Worm (Caenorhabditis elegans): ENCODE results near the gene nlr-1.

The nlr-1 gene

DNA sequence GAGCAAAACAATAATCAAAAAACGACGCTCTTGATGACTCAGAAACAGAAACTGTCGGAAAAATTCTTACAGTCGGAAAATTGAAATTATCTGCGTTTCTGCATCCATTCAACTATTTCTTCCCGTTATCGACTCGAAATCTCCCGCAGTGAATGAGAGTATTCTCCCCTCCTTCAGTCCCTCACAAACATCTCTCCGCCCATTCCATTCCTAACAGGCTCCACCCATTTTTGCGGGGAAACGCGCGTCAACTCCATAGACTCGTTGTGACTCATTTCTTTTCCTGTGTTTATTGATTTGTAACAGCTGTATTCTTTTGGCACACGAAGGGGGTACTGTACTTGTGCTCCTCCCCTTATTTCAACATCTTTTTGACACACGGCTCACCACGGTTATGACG is 50.3 kb downstream of the nlr-1 start (continued):
- TF ChIP-seq C16A3.4 (tag; optimal IDR thresholded peaks at IDR 0.05) (no peak), mef-2 (tag; optimal IDR thresholded peaks at IDR 0.05) (no peak), xbp-1 (tag; optimal IDR thresholded peaks at IDR 0.05) (no peak), nhr-71 (tag; optimal IDR thresholded peaks at IDR 0.05) (no peak), vab-15 (tag; optimal IDR thresholded peaks at IDR 0.05) (no peak), elt-2 (tag; optimal IDR thresholded peaks at IDR 0.05) (no peak), hlh-4 (tag; optimal IDR thresholded peaks at IDR 0.05) (no peak), ztf-4 (tag; optimal IDR thresholded peaks at IDR 0.05) (no peak), lin-14 (GFP tag; optimal IDR thresholded peaks at IDR 0.05) (peak; percentile 60)

DNA sequence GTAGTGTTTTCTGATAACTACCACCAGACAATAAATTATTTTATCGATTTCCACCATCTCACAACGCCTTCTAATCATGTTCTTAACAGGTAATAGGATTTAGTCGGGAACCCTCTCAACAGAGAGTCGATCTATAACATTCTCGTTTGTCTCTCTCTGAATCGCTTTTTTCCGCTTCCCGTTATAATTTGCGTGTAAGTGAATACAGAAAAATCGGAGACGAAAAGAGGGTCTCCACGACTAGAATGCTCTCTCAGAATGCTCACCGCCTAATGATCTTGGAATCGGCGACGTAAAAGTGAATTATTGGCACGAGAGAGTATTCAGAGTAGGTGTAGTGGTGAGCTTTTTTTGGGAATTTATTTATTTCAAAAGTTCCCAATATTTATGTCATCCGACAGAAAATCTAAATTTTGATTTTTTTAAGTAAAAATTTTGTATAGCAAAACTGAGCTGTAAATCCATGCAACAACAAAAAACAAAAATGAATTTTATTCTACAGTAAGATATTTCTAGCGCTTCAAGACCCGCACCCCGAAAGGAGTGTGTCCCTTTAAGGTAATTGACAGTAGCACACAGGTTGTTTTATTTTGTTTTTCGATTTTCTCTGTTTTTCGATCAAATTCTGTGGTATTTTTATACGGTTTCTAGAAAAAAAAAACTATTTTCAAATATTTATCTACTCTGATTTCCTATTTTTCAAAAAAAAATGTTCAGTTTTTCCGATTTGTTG is 51.2 kb downstream of the nlr-1 start:
- TF ChIP-seq blmp-1 (tag; optimal IDR thresholded peaks at IDR 0.05): no peak
- TF ChIP-seq lin-15B (tag; optimal IDR thresholded peaks at IDR 0.05): no peak
- no peak for TF ChIP-seq irx-1 (tag; optimal IDR thresholded peaks at IDR 0.05)
- no peak for TF ChIP-seq sox-4 (tag; optimal IDR thresholded peaks at IDR 0.05)
- no peak for TF ChIP-seq nhr-20 (tag; optimal IDR thresholded peaks at IDR 0.05)
- no peak for TF ChIP-seq tlp-1 (tag; optimal IDR thresholded peaks at IDR 0.05)
- TF ChIP-seq pqm-1 (tag; optimal IDR thresholded peaks at IDR 0.05): no peak
- TF ChIP-seq lsy-2 (tag; optimal IDR thresholded peaks at IDR 0.05): no peak
- no peak for TF ChIP-seq swsn-7 (tag; optimal IDR thresholded peaks at IDR 0.05)
- TF ChIP-seq grh-1 (GFP tag; IDR thresholded peaks at IDR 0.05): no peak
- peak; percentile 27 for TF ChIP-seq nhr-47 (tag; optimal IDR thresholded peaks at IDR 0.05)
- TF ChIP-seq lin-14 (GFP tag; optimal IDR thresholded peaks at IDR 0.05): peak; percentile 51
- no peak for TF ChIP-seq elt-3 (tag; optimal IDR thresholded peaks at IDR 0.05)
- no peak for TF ChIP-seq tbx-2 (tag; optimal IDR thresholded peaks at IDR 0.05)
- no peak for TF ChIP-seq ceh-82 (tag; optimal IDR thresholded peaks at IDR 0.05)
- no peak for TF ChIP-seq unc-130 (tag; optimal IDR thresholded peaks at IDR 0.05)
- TF ChIP-seq mep-1 (tag; optimal IDR thresholded peaks at IDR 0.05): peak; percentile 2
- no peak for TF ChIP-seq ztf-11 (tag; optimal IDR thresholded peaks at IDR 0.05)
- TF ChIP-seq fkh-8 (tag; optimal IDR thresholded peaks at IDR 0.05): peak; percentile 55
- TF ChIP-seq egl-13 (tag; optimal IDR thresholded peaks at IDR 0.05): no peak
- TF ChIP-seq lin-13 (GFP tag; optimal IDR thresholded peaks at IDR 0.05): no peak
- no peak for TF ChIP-seq efl-3 (GFP tag; optimal IDR thresholded peaks at IDR 0.05)
- no peak for TF ChIP-seq snu-23 (GFP tag; optimal IDR thresholded peaks at IDR 0.05)
- TF ChIP-seq nhr-237 (tag; optimal IDR thresholded peaks at IDR 0.05): no peak
- no peak for TF ChIP-seq aha-1 (tag; optimal IDR thresholded peaks at IDR 0.05)
- no peak for TF ChIP-seq hlh-17 (GFP tag; optimal IDR thresholded peaks at IDR 0.05; ENCODE audit: borderline replicate concordance)
- TF ChIP-seq zag-1 (tag; optimal IDR thresholded peaks at IDR 0.05): no peak
- peak; percentile 26 for TF ChIP-seq nhr-71 (tag; optimal IDR thresholded peaks at IDR 0.05)
- no peak for TF ChIP-seq dpl-1 (GFP tag; optimal IDR thresholded peaks at IDR 0.05)
- TF ChIP-seq jun-1 (tag; optimal IDR thresholded peaks at IDR 0.05): no peak

DNA sequence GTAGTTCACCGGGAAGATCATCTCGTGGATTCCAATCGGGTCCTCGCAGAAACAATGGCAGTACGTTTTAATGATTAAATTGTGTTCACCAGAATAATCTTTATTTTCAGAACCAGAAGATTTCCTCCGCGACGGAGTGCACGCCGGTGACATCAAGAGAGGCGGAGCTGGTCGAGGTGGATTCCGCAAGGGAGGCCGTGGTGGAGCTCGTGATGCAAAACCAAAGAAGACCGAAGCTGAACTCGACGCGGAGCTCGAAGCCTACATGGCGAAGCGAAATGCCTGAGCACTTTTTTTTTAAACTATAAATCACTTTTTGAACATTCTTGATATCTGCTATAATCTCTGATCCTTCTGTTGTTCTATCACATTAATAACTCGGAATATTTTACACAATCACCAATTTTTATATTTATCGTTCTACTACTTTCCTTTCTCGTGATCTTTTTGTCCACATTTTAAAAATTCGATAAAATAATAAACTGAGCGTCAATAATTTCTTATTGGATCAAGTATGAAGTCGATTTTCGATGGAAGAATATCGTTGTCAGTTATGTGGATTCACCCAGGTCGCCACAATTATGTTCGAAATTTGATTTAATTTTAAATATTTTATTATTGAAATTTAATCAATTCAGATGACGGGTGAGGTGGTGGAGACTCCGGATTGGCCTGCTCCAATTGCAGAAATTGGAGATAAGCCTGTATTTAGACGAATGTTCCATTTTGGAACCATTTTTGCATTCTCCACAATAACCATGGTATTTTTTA is 53.6 kb downstream of the nlr-1 start, which contains the start of gene dhhc-6:
dhhc-6 (plus strand) TSS at position 639 of the 771 bp plus-strand sequence.
- TF ChIP-seq rnt-1 (tag; optimal IDR thresholded peaks at IDR 0.05) (no peak), sup-37 (GFP tag; optimal IDR thresholded peaks at IDR 0.05) (no peak), pqm-1 (tag; optimal IDR thresholded peaks at IDR 0.05) (no peak), unc-130 (tag; optimal IDR thresholded peaks at IDR 0.05) (no peak), zag-1 (tag; optimal IDR thresholded peaks at IDR 0.05) (no peak), aly-2 (tag; optimal IDR thresholded peaks at IDR 0.05) (no peak), Y116A8C.19 (tag; optimal IDR thresholded peaks at IDR 0.05; ENCODE audit: borderline replicate concordance) (no peak), hlh-4 (tag; optimal IDR thresholded peaks at IDR 0.05) (no peak), alr-1 (tag; optimal IDR thresholded peaks at IDR 0.05; ENCODE audit: borderline replicate concordance) (no peak), blmp-1 (tag; optimal IDR thresholded peaks at IDR 0.05) (no peak), nhr-237 (tag; optimal IDR thresholded peaks at IDR 0.05) (no peak), nhr-11 (tag; optimal IDR thresholded peaks at IDR 0.05) (no peak), lin-39 (tag; optimal IDR thresholded peaks at IDR 0.05) (no peak), hlh-17 (GFP tag; optimal IDR thresholded peaks at IDR 0.05; ENCODE audit: borderline replicate concordance) (no peak), nhr-85 (tag) (no peak), nhr-71 (tag; optimal IDR thresholded peaks at IDR 0.05) (no peak), nhr-77 (tag; optimal IDR thresholded peaks at IDR 0.05) (no peak), vab-15 (tag; optimal IDR thresholded peaks at IDR 0.05) (no peak), nhr-47 (tag; optimal IDR thresholded peaks at IDR 0.05) (no peak)

All from whole organism, L1 larva.